Fruit fly (Drosophila melanogaster) whole organism, prepupa: Measurements from ENCODE around the gene CG5274.

Experiments used
- Blimp-1 ChIP-seq: fragments of 200-800 bp; sonication (Bioruptor generic); optimal IDR thresholded peaks from 3 replicates; lab custom pipeline; 2017; ENCODE audit warnings: missing biosample characterization, missing genetic modification characterization, mild to moderate bottlenecking, moderate library complexity, missing genetic modification reagents
- CG11294 ChIP-seq: fragments of 200-800 bp; sonication (Bioruptor generic); IDR thresholded peaks from 2 replicates; pipeline ENCODE4 v1.3.6; 2022; ENCODE audit warnings: missing biosample characterization, missing genetic modification characterization
- Hr38 ChIP-seq: sonication (Bioruptor generic); optimal IDR thresholded peaks from 2 replicates; lab custom pipeline; 2016; ENCODE audit warnings: missing biosample characterization, missing genetic modification characterization
- salr ChIP-seq, 2 experiments: fragments of 200-800 bp; sonication (Bioruptor generic); optimal IDR thresholded peaks; 3 replicates each; lab custom pipeline; 2016 to 2018; ENCODE audit warnings: missing biosample characterization in 2 of 2, missing genetic modification characterization in 2 of 2, mild to moderate bottlenecking in 1 of 2

DNA sequence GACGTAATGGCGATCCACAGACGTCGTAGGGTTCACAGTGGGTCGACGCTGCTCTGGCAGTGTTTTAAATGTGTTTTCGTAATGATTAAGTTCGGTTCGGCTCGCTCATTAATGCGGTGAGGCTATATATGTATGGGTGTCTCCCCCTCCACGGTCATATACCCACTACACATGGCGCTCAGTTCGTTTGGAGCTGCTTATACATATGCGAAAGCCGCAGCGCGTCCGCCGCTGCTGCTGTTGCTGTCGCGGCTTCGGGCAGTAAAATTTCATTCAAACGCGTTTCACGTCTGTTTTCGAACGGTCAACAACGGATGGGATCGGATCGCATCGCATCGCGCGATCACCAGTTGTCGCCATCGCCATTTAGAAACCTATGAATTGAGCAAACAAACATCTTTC is 41.5 kb downstream of the CG5274 start:
- no peak for TF ChIP-seq Blimp-1 (GFP tag; lab: Kevin White, UChicago)
- TF ChIP-seq CG11294 = no peak
- TF ChIP-seq Hr38 (GFP tag; lab: Kevin White, UChicago) = no peak
- no peak for TF ChIP-seq salr (GFP tag; optimal IDR thresholded peaks at IDR 0.05; lab: Kevin White, UChicago)
